Fruit fly (Drosophila melanogaster): ENCODE results near the gene CG46525.

The CG46525 gene

dm6 chr3L:17433555-17433954 is 41.5 kb upstream of the CG46525 start, which contains the start of the genes Coq4 and CG32176 (continued):
- TF ChIP-seq CG31365 (tag; optimal IDR thresholded peaks at IDR 0.05): peak; percentile 85
- TF ChIP-seq disco-r (GFP tag; optimal IDR thresholded peaks at IDR 0.05): peak; percentile 96
- peak; percentile 30 to 97 for TF ChIP-seq eve (GFP tag; optimal IDR thresholded peaks at IDR 0.05)
- TF ChIP-seq CG12299 (tag; optimal IDR thresholded peaks at IDR 0.05): peak; percentile 96
- TF ChIP-seq Hr51 (GFP tag; optimal IDR thresholded peaks at IDR 0.05): peak; percentile 98 to 99
- TF ChIP-seq gro (GFP tag; optimal IDR thresholded peaks at IDR 0.05): peak; percentile 98
- peak; percentile 94 for TF ChIP-seq CG17612 (GFP tag; IDR thresholded peaks at IDR 0.05)
- peak; percentile 56 for TF ChIP-seq CG7745 (tag; optimal IDR thresholded peaks at IDR 0.05)
- peak; percentile 94 for TF ChIP-seq trem (tag; optimal IDR thresholded peaks at IDR 0.05)
- TF ChIP-seq CG18764 (GFP tag; optimal IDR thresholded peaks at IDR 0.05): peak; percentile 98
- TF ChIP-seq ATbp (GFP tag; optimal IDR thresholded peaks at IDR 0.05): peak; percentile 95
- TF ChIP-seq slp2 (GFP tag; optimal IDR thresholded peaks at IDR 0.05): peak; percentile 98
- TF ChIP-seq Dp (GFP tag; optimal IDR thresholded peaks at IDR 0.05): peak; percentile 34
- peak; percentile 98 for TF ChIP-seq CG12155 (GFP tag; optimal IDR thresholded peaks at IDR 0.05)
- peak; percentile 97 for TF ChIP-seq Oaz (GFP tag; IDR thresholded peaks at IDR 0.05)
- TF ChIP-seq CG32532 (GFP tag; IDR thresholded peaks at IDR 0.05): peak; percentile 99
- TF ChIP-seq da (GFP tag; optimal IDR thresholded peaks at IDR 0.05): peak; percentile 95
- peak; percentile 94 for TF ChIP-seq CG10147 (GFP tag; optimal IDR thresholded peaks at IDR 0.05)
- peak; percentile 98 for TF ChIP-seq CG4854 (GFP tag; optimal IDR thresholded peaks at IDR 0.05)
- peak; percentile 98 for TF ChIP-seq CG1647 (GFP tag; optimal IDR thresholded peaks at IDR 0.05)
- peak; percentile 97 for TF ChIP-seq CG5245 (GFP tag; optimal IDR thresholded peaks at IDR 0.05)
- TF ChIP-seq Sry-δ (GFP tag; optimal IDR thresholded peaks at IDR 0.05): peak; percentile 76
- TF ChIP-seq CG3847 (GFP tag; IDR thresholded peaks at IDR 0.05): peak; percentile 98
- peak; percentile 95 for TF ChIP-seq CG33557 (GFP tag; optimal IDR thresholded peaks at IDR 0.05)
- TF ChIP-seq CG6765 (GFP tag; optimal IDR thresholded peaks at IDR 0.05): peak; percentile 95
- TF ChIP-seq abd-A (tag; optimal IDR thresholded peaks at IDR 0.05): peak; percentile 78
- TF ChIP-seq btn (GFP tag; optimal IDR thresholded peaks at IDR 0.05): peak; percentile 94
- peak; percentile 97 for TF ChIP-seq phol (tag; optimal IDR thresholded peaks at IDR 0.05)
- peak; percentile 97 for TF ChIP-seq stc (GFP tag; IDR thresholded peaks at IDR 0.05)
- peak; percentile 98 for TF ChIP-seq CG15696 (tag; optimal IDR thresholded peaks at IDR 0.05)
- TF ChIP-seq zf30C (GFP tag; optimal IDR thresholded peaks at IDR 0.05): peak; percentile 16
- TF ChIP-seq Ets97D (GFP tag; optimal IDR thresholded peaks at IDR 0.05): peak; percentile 95
- peak; percentile 86 for TF ChIP-seq Adf1 (GFP tag; IDR thresholded peaks at IDR 0.05)
- peak in 1 of 2 experiments; percentile 89 for TF ChIP-seq Eip74EF (GFP tag; optimal IDR thresholded peaks at IDR 0.05)
- peak; percentile 99 for TF ChIP-seq ems (GFP tag; optimal IDR thresholded peaks at IDR 0.05)
- peak; percentile 98 for TF ChIP-seq CG7786 (GFP tag; optimal IDR thresholded peaks at IDR 0.05)
- peak; percentile 98 for TF ChIP-seq maf-S (GFP tag; optimal IDR thresholded peaks at IDR 0.05)
- TF ChIP-seq CG2202 (tag; optimal IDR thresholded peaks at IDR 0.05): peak; percentile 95
- TF ChIP-seq CG2678 (tag; optimal IDR thresholded peaks at IDR 0.05): peak; percentile 97
- peak; percentile 96 for TF ChIP-seq CG13894 (tag; optimal IDR thresholded peaks at IDR 0.05)
- TF ChIP-seq CG4820 (GFP tag; optimal IDR thresholded peaks at IDR 0.05): peak; percentile 97
- TF ChIP-seq CG10979 (tag; optimal IDR thresholded peaks at IDR 0.05): peak; percentile 96
- TF ChIP-seq exex (tag; optimal IDR thresholded peaks at IDR 0.05): peak; percentile 83
- TF ChIP-seq scrt (GFP tag; optimal IDR thresholded peaks at IDR 0.05): peak; percentile 89
- peak; percentile 94 for TF ChIP-seq CG43689 (GFP tag; IDR thresholded peaks at IDR 0.05)
- TF ChIP-seq amos (GFP tag; IDR thresholded peaks at IDR 0.05; ENCODE audit: partially characterized antibody): peak; percentile 49; the same call in 1 of the 2 replicates
- TF ChIP-seq chif (GFP tag; optimal IDR thresholded peaks at IDR 0.05): peak; percentile 98 to 99
- TF ChIP-seq Awh (GFP tag; IDR thresholded peaks at IDR 0.05): peak; percentile 98
- peak; percentile 96 for TF ChIP-seq gsb-n (tag; optimal IDR thresholded peaks at IDR 0.05)
- TF ChIP-seq D19B (GFP tag; optimal IDR thresholded peaks at IDR 0.05): peak; percentile 91
